Fruit fly (Drosophila melanogaster): ENCODE measurements around the gene CG18814.

The CG18814 gene

dm6 chr3L:16346023-16346422, 23.6 kb upstream of the CG18814 start, which contains the start of gene CG33257:
Gene CG33257, plus strand, starts transcription at chr3L:16346323.
- no peak for TF ChIP-seq CG11398 (GFP tag; optimal IDR thresholded peaks at IDR 0.05)

dm6 chr3L:16347914-16348313, 21.7 kb upstream of the CG18814 start, which contains the start of gene mRpS34:
Gene mRpS34, plus strand, starts transcription at chr3L:16348074.
- no peak for TF ChIP-seq Atf6 (GFP tag; IDR thresholded peaks at IDR 0.05)
- TF ChIP-seq dmrt99B (tag; optimal IDR thresholded peaks at IDR 0.05), result no peak
- TF ChIP-seq Mes4 (GFP tag; optimal IDR thresholded peaks at IDR 0.05), result no peak
- TF ChIP-seq CG33213 (GFP tag; optimal IDR thresholded peaks at IDR 0.05), result no peak
- TF ChIP-seq CG12104 (GFP tag; optimal IDR thresholded peaks at IDR 0.05), result no peak
- no peak for TF ChIP-seq Poxn (GFP tag; IDR thresholded peaks at IDR 0.05)
- TF ChIP-seq CG9437 (GFP tag; optimal IDR thresholded peaks at IDR 0.05), result no peak
- no peak for TF ChIP-seq gt (GFP tag; IDR thresholded peaks at IDR 0.05)
- TF ChIP-seq HHEX (GFP tag; optimal IDR thresholded peaks at IDR 0.05), result no peak
- peak in 1 of 2 experiments; percentile 85 for TF ChIP-seq Pdp1 (GFP tag; optimal IDR thresholded peaks at IDR 0.05)
- no peak for TF ChIP-seq fu2 (GFP tag; optimal IDR thresholded peaks at IDR 0.05)
- no peak for TF ChIP-seq h (optimal IDR thresholded peaks at IDR 0.05)
- no peak for TF ChIP-seq jigr1 (GFP tag; IDR thresholded peaks at IDR 0.05)
- TF ChIP-seq eyg (GFP tag; optimal IDR thresholded peaks at IDR 0.05), result no peak
- TF ChIP-seq CG10431 (GFP tag; optimal IDR thresholded peaks at IDR 0.05), result no peak
- no peak for TF ChIP-seq seq (GFP tag; IDR thresholded peaks at IDR 0.05)
- no peak for TF ChIP-seq Lim3 (GFP tag; IDR thresholded peaks at IDR 0.05)
- no peak for TF ChIP-seq nerfin-1 (tag; optimal IDR thresholded peaks at IDR 0.05)
- no peak for TF ChIP-seq CG18764 (GFP tag; optimal IDR thresholded peaks at IDR 0.05)
- no peak for TF ChIP-seq Nf-YA (GFP tag; IDR thresholded peaks at IDR 0.05)
- TF ChIP-seq CG10959 (GFP tag; IDR thresholded peaks at IDR 0.05), result no peak
- peak; percentile 51 for TF ChIP-seq YL-1 (GFP tag; optimal IDR thresholded peaks at IDR 0.05)
- peak; percentile 74 for TF ChIP-seq MBD-R2 (GFP tag; IDR thresholded peaks at IDR 0.05)
- no peak for TF ChIP-seq yki (optimal IDR thresholded peaks at IDR 0.05)
- TF ChIP-seq E2f2 (GFP tag; IDR thresholded peaks at IDR 0.05), result peak; percentile 66
- TF ChIP-seq Camta (GFP tag; optimal IDR thresholded peaks at IDR 0.05), result no peak
- TF ChIP-seq Xrp1 (GFP tag; IDR thresholded peaks at IDR 0.05), result no peak
- no peak for TF ChIP-seq ab (GFP tag; optimal IDR thresholded peaks at IDR 0.05)
- TF ChIP-seq crp (GFP tag; optimal IDR thresholded peaks at IDR 0.05), result peak; percentile 31 to 87
- TF ChIP-seq CG9215 (GFP tag; IDR thresholded peaks at IDR 0.05), result peak; percentile 90
- TF ChIP-seq kay (GFP tag; optimal IDR thresholded peaks at IDR 0.05), result no peak
- no peak for TF ChIP-seq gsb (GFP tag; IDR thresholded peaks at IDR 0.05)
- TF ChIP-seq CG1603 (tag; optimal IDR thresholded peaks at IDR 0.05), result no peak
- TF ChIP-seq tna (GFP tag; IDR thresholded peaks at IDR 0.05; ENCODE audit: partially characterized antibody), result no peak
- peak; percentile 23; the same call in 1 of the 3 replicates for TF ChIP-seq CG6791 (GFP tag; IDR thresholded peaks at IDR 0.05; ENCODE audit: partially characterized antibody)
- TF ChIP-seq ato (GFP tag; IDR thresholded peaks at IDR 0.05; ENCODE audit: partially characterized antibody), result no peak
- TF ChIP-seq pzg (GFP tag; optimal IDR thresholded peaks at IDR 0.05), result peak; percentile 46
- TF ChIP-seq crc (GFP tag; optimal IDR thresholded peaks at IDR 0.05), result no peak
- TF ChIP-seq CG3726 (GFP tag; IDR thresholded peaks at IDR 0.05), result no peak
- no peak for TF ChIP-seq Bteb2 (GFP tag; optimal IDR thresholded peaks at IDR 0.05)
- no peak for TF ChIP-seq pan (optimal IDR thresholded peaks at IDR 0.05)
- TF ChIP-seq pan (GFP tag; optimal IDR thresholded peaks at IDR 0.05 in 1 of 2, IDR thresholded peaks at IDR 0.05 in 1 of 2), result no peak
- peak; percentile 36 for TF ChIP-seq CG13287 (GFP tag; IDR thresholded peaks at IDR 0.05; ENCODE audit: partially characterized antibody)
- TF ChIP-seq MESR4 (GFP tag; optimal IDR thresholded peaks at IDR 0.05), result peak; percentile 81
- no peak for TF ChIP-seq CG15479 (GFP tag; optimal IDR thresholded peaks at IDR 0.05)
- no peak for TF ChIP-seq CG8388 (GFP tag; optimal IDR thresholded peaks at IDR 0.05)
- no peak for TF ChIP-seq amos (GFP tag; IDR thresholded peaks at IDR 0.05; ENCODE audit: partially characterized antibody)
- peak; percentile 39 for TF ChIP-seq Med (GFP tag)
- TF ChIP-seq CG4617 (GFP tag; optimal IDR thresholded peaks at IDR 0.05; ENCODE audit: borderline replicate concordance), result peak; percentile 52

Data from whole organism, embryonic.